Worm (Caenorhabditis elegans): ENCODE results near the gene F56C9.3.

DNA sequence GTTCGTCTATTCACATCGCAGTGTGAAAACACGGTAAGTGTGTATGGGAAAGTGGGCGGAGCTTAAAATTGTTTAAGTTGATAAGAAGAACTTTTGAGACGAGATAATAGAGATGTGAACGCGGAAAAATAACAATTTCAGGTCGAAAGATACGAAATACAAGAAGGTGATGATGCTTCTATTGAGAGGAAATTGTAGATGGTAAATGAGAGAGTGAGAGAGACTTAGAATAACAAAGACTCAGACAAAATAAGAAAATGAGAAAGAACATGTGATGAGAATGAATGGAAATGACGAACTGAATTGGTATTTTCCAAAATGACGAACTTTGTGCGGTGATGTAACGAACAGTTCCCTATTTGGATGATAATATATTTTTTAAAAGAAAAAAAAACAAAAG is 40.0 kb upstream of the F56C9.3 start:
- TF ChIP-seq dao-5 (tag; optimal IDR thresholded peaks at IDR 0.05): no peak
- no peak for TF ChIP-seq him-1 (tag; optimal IDR thresholded peaks at IDR 0.05)
